Fruit fly (Drosophila melanogaster) whole organism, pupa: Measurements from ENCODE around the gene Sema1a.

Source experiments
- CG10348 ChIP-seq: fragments of 200-800 bp; sonication (Bioruptor generic); IDR thresholded peaks from 2 replicates; pipeline ENCODE4 v1.3.6; 2022; ENCODE audit warnings: missing biosample characterization, missing genetic modification characterization
- CG12605 ChIP-seq: fragments of 200-800 bp; sonication (Bioruptor generic); IDR thresholded peaks from 2 replicates; pipeline ENCODE4 v1.3.6; 2022; ENCODE audit warnings: missing biosample characterization, missing genetic modification characterization
- CG13204 ChIP-seq: fragments of 200-800 bp; sonication (Bioruptor generic); optimal IDR thresholded peaks from 2 replicates; lab custom pipeline; 2018; ENCODE audit warnings: missing biosample characterization, mild to moderate bottlenecking, missing genetic modification characterization, moderate library complexity
- CG14655 ChIP-seq: fragments of 200-800 bp; sonication (Bioruptor generic); optimal IDR thresholded peaks from 3 replicates; lab custom pipeline; 2017; ENCODE audit warnings: mild to moderate bottlenecking, missing biosample characterization, missing genetic modification reagents, missing genetic modification characterization
- CG15710 ChIP-seq: fragments of 200-800 bp; sonication (Bioruptor generic); optimal IDR thresholded peaks from 2 replicates; lab custom pipeline; 2018; ENCODE audit warnings: missing biosample characterization, mild to moderate bottlenecking, missing genetic modification characterization, moderate library complexity
- CG17806 ChIP-seq: fragments of 200-800 bp; sonication (Bioruptor generic); optimal IDR thresholded peaks from 2 replicates; lab custom pipeline; 2018; ENCODE audit warnings: missing biosample characterization, mild to moderate bottlenecking, missing genetic modification characterization, moderate library complexity
- CG32121 ChIP-seq: fragments of 200-800 bp; sonication (Bioruptor generic); IDR thresholded peaks from 2 replicates; pipeline ENCODE4 v1.3.6; 2022; ENCODE audit warnings: missing biosample characterization, missing genetic modification characterization
- CG34367 ChIP-seq: fragments of 200-800 bp; sonication (Bioruptor generic); optimal IDR thresholded peaks from 2 replicates; lab custom pipeline; 2018; ENCODE audit warnings: missing biosample characterization, mild to moderate bottlenecking, missing genetic modification characterization
- CG4496 ChIP-seq: fragments of 200-800 bp; sonication (Bioruptor generic); IDR thresholded peaks from 3 replicates; pipeline ENCODE4 v1.3.6; 2022; ENCODE audit warnings: missing biosample characterization, missing genetic modification characterization
- CG8159 ChIP-seq: fragments of 200-800 bp; sonication (Bioruptor generic); optimal IDR thresholded peaks from 3 replicates; lab custom pipeline; 2018; ENCODE audit warnings: missing biosample characterization, mild to moderate bottlenecking, missing genetic modification characterization, moderate library complexity
- CG8301 ChIP-seq: fragments of 200-800 bp; sonication (Bioruptor generic); optimal IDR thresholded peaks from 2 replicates; lab custom pipeline; 2018; ENCODE audit warnings: missing biosample characterization, mild to moderate bottlenecking, missing genetic modification characterization
- CG9948 ChIP-seq: fragments of 200-800 bp; sonication (Bioruptor generic); optimal IDR thresholded peaks from 2 replicates; lab custom pipeline; 2018; ENCODE audit warnings: missing biosample characterization, mild to moderate bottlenecking, missing genetic modification characterization, moderate library complexity
- D1 ChIP-seq: fragments of 200-800 bp; sonication (Bioruptor generic); optimal IDR thresholded peaks from 2 replicates; lab custom pipeline; 2018; ENCODE audit warnings: missing biosample characterization, mild to moderate bottlenecking, missing genetic modification characterization, moderate library complexity
- EcR ChIP-seq: fragments of 200-800 bp; sonication (Bioruptor generic); optimal IDR thresholded peaks from 3 replicates; lab custom pipeline; 2019; ENCODE audit warnings: missing biosample characterization, missing genetic modification characterization, mild to moderate bottlenecking, moderate library complexity, missing genetic modification reagents
- Ets98B ChIP-seq: fragments of 200-800 bp; sonication (Bioruptor generic); IDR thresholded peaks from 2 replicates; pipeline ENCODE4 v1.3.6; 2022; ENCODE audit warnings: missing biosample characterization, missing genetic modification characterization
- Pif1A ChIP-seq: fragments of 200-800 bp; sonication (Bioruptor generic); optimal IDR thresholded peaks from 3 replicates; lab custom pipeline; 2016; ENCODE audit warnings: missing biosample characterization, missing genetic modification characterization
- Pif1B ChIP-seq: fragments of 200-800 bp; sonication (Bioruptor generic); optimal IDR thresholded peaks from 3 replicates; lab custom pipeline; 2016; ENCODE audit warnings: missing biosample characterization, missing genetic modification characterization
- Snoo ChIP-seq: fragments of 200-800 bp; sonication (Bioruptor generic); optimal IDR thresholded peaks from 3 replicates; lab custom pipeline; 2017; ENCODE audit warnings: missing biosample characterization, mild to moderate bottlenecking, missing genetic modification characterization, inconsistent platforms
- fd96Ca ChIP-seq: fragments of 200-800 bp; sonication (Bioruptor generic); IDR thresholded peaks from 3 replicates; pipeline ENCODE4 v1.3.6; 2022; ENCODE audit warnings: missing biosample characterization, missing genetic modification characterization
- gl ChIP-seq: fragments of 200-800 bp; sonication (Bioruptor generic); optimal IDR thresholded peaks from 2 replicates; lab custom pipeline; 2018; ENCODE audit warnings: missing biosample characterization, mild to moderate bottlenecking, missing genetic modification characterization
- rn ChIP-seq: fragments of 200-800 bp; sonication (Bioruptor generic); IDR thresholded peaks from 2 replicates; pipeline ENCODE4 v1.3.6; 2022; ENCODE audit warnings: missing biosample characterization, missing genetic modification characterization

Sema1a gene

DNA sequence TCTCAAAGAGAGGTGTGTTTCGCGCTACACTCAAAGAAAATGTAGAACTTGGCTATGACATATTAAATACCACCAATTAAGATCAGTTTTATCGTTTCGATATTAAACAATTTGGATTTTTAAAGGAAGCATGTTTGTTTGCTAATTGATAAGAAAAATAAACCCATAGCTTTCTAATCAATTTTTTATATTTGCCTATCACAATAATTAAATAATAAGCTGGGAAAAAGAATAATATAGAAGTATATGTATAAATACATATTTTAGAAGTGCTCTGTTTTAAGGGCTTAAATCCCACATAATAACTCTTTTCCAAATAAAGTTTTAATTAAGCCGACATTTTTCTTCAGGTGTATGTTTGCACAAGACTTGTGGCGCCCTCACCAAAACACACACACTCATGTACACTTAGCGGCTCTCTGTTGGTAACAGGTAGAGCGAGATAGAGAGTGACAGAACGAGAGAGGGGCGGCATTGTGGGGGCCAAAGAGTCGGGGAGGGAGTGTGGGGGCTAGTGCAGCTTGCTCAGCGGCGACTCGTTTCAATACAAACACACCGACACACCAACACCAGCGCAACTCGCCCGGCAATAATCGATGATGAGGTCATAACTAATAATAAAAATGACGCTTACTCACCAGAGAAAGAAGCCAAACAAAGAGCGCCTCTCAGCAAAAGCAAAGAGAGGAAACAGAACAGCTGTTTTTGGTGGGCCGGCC, 175.8 kb downstream of the Sema1a start:
- peak; percentile 72 for TF ChIP-seq Pif1A (GFP tag; lab: Kevin White, UChicago)
- peak; percentile 78 for TF ChIP-seq CG12605 (GFP tag; lab: Robert Waterston, UW)
- TF ChIP-seq CG13204, result peak; percentile 49
- TF ChIP-seq CG32121, result peak; percentile 76
- TF ChIP-seq CG8159 (tag; lab: Kevin White, UChicago), result peak; percentile 94
- peak; percentile 55; the same call in 1 of the 2 replicates for TF ChIP-seq rn
- TF ChIP-seq CG10348 (GFP tag; lab: Robert Waterston, UW), result peak; percentile 45; the same call in 1 of the 2 replicates
- TF ChIP-seq CG14655, result peak; percentile 95
- peak; percentile 95 for TF ChIP-seq D1 (tag; lab: Kevin White, UChicago)
- TF ChIP-seq gl (tag; lab: Kevin White, UChicago), result peak; percentile 37
- peak; percentile 87 for TF ChIP-seq CG17806 (tag; lab: Kevin White, UChicago)
- TF ChIP-seq CG4496 (GFP tag; lab: Robert Waterston, UW), result peak; percentile 77; the same call in 2 of the 3 replicates
- peak; percentile 80; the same call in 2 of the 3 replicates for TF ChIP-seq fd96Ca
- peak; percentile 84 for TF ChIP-seq Snoo (tag; lab: Kevin White, UChicago)
- peak; percentile 78 for TF ChIP-seq Pif1B (GFP tag; lab: Kevin White, UChicago)
- peak; percentile 93 for TF ChIP-seq CG9948 (tag; lab: Kevin White, UChicago)
- peak; percentile 76 for TF ChIP-seq Ets98B
- peak; percentile 93 for TF ChIP-seq CG8301 (tag; lab: Kevin White, UChicago)
- peak; percentile 84 for TF ChIP-seq CG34367 (tag; lab: Kevin White, UChicago)
- peak; percentile 93 for TF ChIP-seq CG15710 (tag; lab: Kevin White, UChicago)
- TF ChIP-seq EcR (GFP tag; lab: Kevin White, UChicago), result peak; percentile 84
- TF ChIP-seq, all 21 proteins: peak for 21

- TF ChIP-seq CG8301 (tag; lab: Kevin White, UChicago) (no peak), CG13204 (no peak), Snoo (tag; lab: Kevin White, UChicago) (no peak), CG4496 (GFP tag; lab: Robert Waterston, UW) (no peak), Pif1B (GFP tag; lab: Kevin White, UChicago) (no peak), CG9948 (tag; lab: Kevin White, UChicago) (no peak), CG10348 (GFP tag; lab: Robert Waterston, UW) (no peak), D1 (tag; lab: Kevin White, UChicago) (no peak), rn (no peak), gl (tag; lab: Kevin White, UChicago) (no peak)
Measured at dm6 chr2L:8719757-8720156, 177.8 kb downstream of the Sema1a start.

DNA sequence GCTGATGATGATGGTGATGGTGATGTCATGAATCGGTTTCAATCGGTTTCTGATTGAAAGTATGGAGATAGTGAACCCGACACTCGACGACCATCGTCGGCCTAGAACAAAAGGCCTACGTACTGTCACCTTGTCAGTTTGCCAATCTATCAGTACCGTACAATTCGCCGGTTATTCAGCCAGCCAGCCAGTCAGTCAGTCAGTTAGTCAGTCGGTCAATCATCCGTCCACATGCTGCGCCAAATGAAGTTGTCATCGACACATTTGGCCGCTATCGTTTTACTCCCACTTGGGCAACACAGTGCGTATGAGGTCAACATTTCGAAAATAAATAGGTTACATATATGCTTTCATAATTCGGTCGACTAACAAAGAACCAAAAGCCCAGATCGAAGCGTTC, 179.1 kb downstream of the Sema1a start:
- TF ChIP-seq Pif1A (GFP tag; lab: Kevin White, UChicago), result no peak
- no peak for TF ChIP-seq CG17806 (tag; lab: Kevin White, UChicago)
- TF ChIP-seq CG8301 (tag; lab: Kevin White, UChicago), result no peak
- TF ChIP-seq CG15710 (tag; lab: Kevin White, UChicago), result no peak
- TF ChIP-seq CG34367 (tag; lab: Kevin White, UChicago), result no peak
- TF ChIP-seq Pif1B (GFP tag; lab: Kevin White, UChicago), result no peak
- TF ChIP-seq CG14655, result no peak
- no peak for TF ChIP-seq D1 (tag; lab: Kevin White, UChicago)
- TF ChIP-seq fd96Ca, result no peak
- TF ChIP-seq rn, result no peak
- no peak for TF ChIP-seq Ets98B
- no peak for TF ChIP-seq Snoo (tag; lab: Kevin White, UChicago)
- TF ChIP-seq CG32121, result no peak
- no peak for TF ChIP-seq CG4496 (GFP tag; lab: Robert Waterston, UW)
- TF ChIP-seq CG12605 (GFP tag; lab: Robert Waterston, UW), result no peak
- TF ChIP-seq gl (tag; lab: Kevin White, UChicago), result no peak
- TF ChIP-seq CG10348 (GFP tag; lab: Robert Waterston, UW), result no peak
- TF ChIP-seq CG9948 (tag; lab: Kevin White, UChicago), result no peak
- no peak for TF ChIP-seq CG13204
- TF ChIP-seq CG8159 (tag; lab: Kevin White, UChicago), result no peak
